Fruit fly (Drosophila melanogaster) whole organism, wandering third instar larva: Measurements from ENCODE around the gene Hr96.

Experiments used
- Abd-B ChIP-seq: fragments of >200 bp; optimal IDR thresholded peaks from 2 replicates; lab custom pipeline; 2017; ENCODE audit warnings: missing biosample characterization, missing genetic modification characterization
- CG32264 ChIP-seq: fragments of 200-800 bp; sonication (Bioruptor generic); optimal IDR thresholded peaks from 2 replicates; lab custom pipeline; 2016; ENCODE audit warnings: missing biosample characterization, missing genetic modification characterization
- CG9705 ChIP-seq: fragments of 200-800 bp; sonication (Bioruptor generic); optimal IDR thresholded peaks from 2 replicates; lab custom pipeline; 2018; ENCODE audit warnings: missing biosample characterization, mild to moderate bottlenecking, missing genetic modification characterization
- Dfd ChIP-seq: fragments of >200 bp; optimal IDR thresholded peaks from 2 replicates; lab custom pipeline; 2017; ENCODE audit warnings: missing biosample characterization, missing genetic modification characterization
- Dif ChIP-seq: fragments of 200-275, 200-300 bp; sonication (Bioruptor generic); optimal IDR thresholded peaks from 2 replicates; lab custom pipeline; 2018; ENCODE audit warnings: missing biosample characterization, missing genetic modification characterization; ENCODE audit not compliant: partially characterized antibody
- GATAd ChIP-seq: sonication (Bioruptor generic); optimal IDR thresholded peaks from 2 replicates; lab custom pipeline; 2016; ENCODE audit warnings: missing biosample characterization, missing genetic modification characterization
- HLH106 ChIP-seq: fragments of 200-800 bp; optimal IDR thresholded peaks from 3 replicates; lab custom pipeline; 2019; ENCODE audit warnings: missing biosample characterization, mild to moderate bottlenecking, missing genetic modification characterization, moderate library complexity
- Hnf4 ChIP-seq: fragments of 200-800 bp; sonication (Bioruptor generic); optimal IDR thresholded peaks from 2 replicates; lab custom pipeline; 2016; ENCODE audit warnings: missing biosample characterization, mild to moderate bottlenecking, missing genetic modification characterization
- Jra ChIP-seq: sonication (Bioruptor generic); optimal IDR thresholded peaks from 2 replicates; lab custom pipeline; 2016; ENCODE audit warnings: missing biosample characterization, missing genetic modification characterization
- N ChIP-seq: fragments of >200 bp; optimal IDR thresholded peaks from 2 replicates; lab custom pipeline; 2018; ENCODE audit warnings: missing biosample characterization, missing external identifiers, missing genetic modification characterization
- OdsH ChIP-seq: fragments of 200-800 bp; sonication (Bioruptor generic); optimal IDR thresholded peaks from 2 replicates; lab custom pipeline; 2016; ENCODE audit warnings: missing biosample characterization, mild to moderate bottlenecking, missing genetic modification characterization
- Rel ChIP-seq, 2 experiments: fragments of 200-800 bp; sonication (Bioruptor generic) in 1 of 2; optimal IDR thresholded peaks; 2 replicates in 1 of 2; 3 replicates in 1 of 2; lab custom pipeline; 2016 to 2019; ENCODE audit warnings: mild to moderate bottlenecking in 2 of 2, missing biosample characterization in 2 of 2, missing genetic modification characterization in 2 of 2, moderate library complexity in 1 of 2
- Sp1 ChIP-seq: fragments of 200-800 bp; sonication (Bioruptor generic); optimal IDR thresholded peaks from 3 replicates; lab custom pipeline; 2019; ENCODE audit warnings: missing biosample characterization, mild to moderate bottlenecking, missing genetic modification characterization, moderate library complexity
- br ChIP-seq: fragments of 200-800 bp; sonication (Bioruptor generic); optimal IDR thresholded peaks from 2 replicates; lab custom pipeline; 2016; ENCODE audit warnings: missing biosample characterization, missing genetic modification characterization
- brk ChIP-seq: fragments of 200-800 bp; sonication (Bioruptor generic); optimal IDR thresholded peaks from 2 replicates; lab custom pipeline; 2016; ENCODE audit warnings: missing biosample characterization, mild to moderate bottlenecking, missing genetic modification characterization
- ey ChIP-seq: fragments of 200-800 bp; sonication (Bioruptor generic); optimal IDR thresholded peaks from 2 replicates; lab custom pipeline; 2016; ENCODE audit warnings: missing biosample characterization, missing genetic modification characterization
- foxo ChIP-seq, 2 experiments: fragments of 200-800 bp; sonication (Bioruptor generic); optimal IDR thresholded peaks; 2 replicates in 1 of 2; 3 replicates in 1 of 2; lab custom pipeline; 2016 to 2017; ENCODE audit warnings: missing biosample characterization in 2 of 2, missing genetic modification characterization in 2 of 2
- h ChIP-seq: fragments of 200-800 bp; sonication (Bioruptor generic); optimal IDR thresholded peaks from 3 replicates; lab custom pipeline; 2016; ENCODE audit warnings: missing biosample characterization, mild to moderate bottlenecking, missing genetic modification characterization
- lola ChIP-seq: fragments of >200 bp; optimal IDR thresholded peaks from 2 replicates; lab custom pipeline; 2017; ENCODE audit warnings: missing biosample characterization, missing genetic modification characterization
- pan ChIP-seq: fragments of >200 bp; optimal IDR thresholded peaks from 2 replicates; lab custom pipeline; 2017
- psq ChIP-seq: fragments of 200-800 bp; sonication (Bioruptor generic); optimal IDR thresholded peaks from 3 replicates; lab custom pipeline; 2017; ENCODE audit warnings: missing biosample characterization, mild to moderate bottlenecking, missing genetic modification characterization, moderate library complexity
- rgr ChIP-seq: fragments of 200-800 bp; sonication (Bioruptor generic); optimal IDR thresholded peaks from 3 replicates; lab custom pipeline; 2016; ENCODE audit warnings: missing biosample characterization, mild to moderate bottlenecking, missing genetic modification characterization
- sage ChIP-seq: fragments of 200-800 bp; sonication (Bioruptor generic); optimal IDR thresholded peaks from 2 replicates; lab custom pipeline; 2016; ENCODE audit warnings: missing biosample characterization, mild to moderate bottlenecking, missing genetic modification characterization
- tai ChIP-seq: sonication (Bioruptor generic); optimal IDR thresholded peaks from 2 replicates; lab custom pipeline; 2016; ENCODE audit warnings: missing biosample characterization, missing genetic modification characterization
- usp ChIP-seq: fragments of >200 bp; optimal IDR thresholded peaks from 2 replicates; lab custom pipeline; 2017; ENCODE audit warnings: missing biosample characterization, missing genetic modification characterization
- woc ChIP-seq: sonication (Bioruptor generic); optimal IDR thresholded peaks from 2 replicates; lab custom pipeline; 2016; ENCODE audit warnings: missing biosample characterization, mild to moderate bottlenecking, missing genetic modification characterization

Gene Hr96

DNA sequence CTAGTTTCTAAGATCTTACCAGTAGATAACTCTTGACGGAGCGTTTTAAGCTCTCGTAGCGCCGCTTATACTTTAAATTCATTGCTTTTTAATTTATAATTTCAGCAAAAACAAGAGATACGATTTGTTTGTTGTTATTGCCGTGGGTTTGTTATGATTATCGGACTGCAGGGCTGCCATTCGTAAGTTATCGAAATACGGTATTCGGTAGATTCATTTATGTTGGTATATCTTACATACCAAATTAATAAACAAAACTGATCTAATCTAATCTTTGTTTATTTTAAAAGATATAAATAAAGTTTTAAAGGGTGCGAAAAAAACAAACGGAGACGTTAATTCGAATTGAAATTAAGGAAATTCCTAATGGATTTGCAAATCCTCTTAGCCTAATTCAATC lies 31.0 kb downstream of the Hr96 start, which contains the start of the genes CG31111 and stac:
Gene CG31111, minus strand, starts transcription at position 162 of the 400 bp plus-strand sequence.
Gene stac, plus strand, starts transcription at position 271 of the 400 bp plus-strand sequence.
- TF ChIP-seq CG9705 (no peak), sage (GFP tag; lab: Kevin White, UChicago) (peak; percentile 52), Rel (GFP tag; optimal IDR thresholded peaks at IDR 0.05; lab: Kevin White, UChicago) (no peak), Rel (tag; optimal IDR thresholded peaks at IDR 0.05; lab: Kevin White, UChicago) (peak; percentile 22)

dm6 chr3R:25056488-25057157 lies 31.6 kb downstream of the Hr96 start:
- TF ChIP-seq foxo (GFP tag; optimal IDR thresholded peaks at IDR 0.05; lab: Kevin White, UChicago) (no peak), Rel (GFP tag; optimal IDR thresholded peaks at IDR 0.05; lab: Kevin White, UChicago) (no peak), Rel (tag; optimal IDR thresholded peaks at IDR 0.05; lab: Kevin White, UChicago) (peak; percentile 72), GATAd (GFP tag; lab: Kevin White, UChicago) (no peak), N (GFP tag; lab: Kevin White, UChicago) (no peak)

DNA sequence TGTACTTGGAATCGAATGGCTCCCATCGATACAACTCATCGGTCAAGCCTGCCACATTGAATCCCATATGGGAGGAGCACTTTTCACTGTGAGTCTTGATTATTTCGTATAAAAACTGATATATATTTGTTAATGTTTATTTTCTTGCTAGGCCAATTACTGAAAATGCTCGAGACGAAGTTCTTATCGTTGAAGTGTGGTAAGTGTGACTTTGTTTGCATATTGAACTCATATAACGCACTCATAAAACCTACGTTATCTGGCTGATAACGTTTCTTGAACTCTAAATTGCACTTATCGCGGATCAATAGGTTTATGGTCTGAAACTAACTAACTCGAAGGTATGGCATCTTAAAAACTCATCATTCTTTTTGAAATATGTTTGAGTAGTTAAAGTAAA lies 35.4 kb downstream of the Hr96 start:
- TF ChIP-seq pan (lab: Kevin White, UChicago): no peak
- TF ChIP-seq Abd-B (GFP tag; lab: Kevin White, UChicago): no peak
- TF ChIP-seq Dfd (GFP tag; lab: Kevin White, UChicago): no peak
- TF ChIP-seq CG32264 (GFP tag; lab: Kevin White, UChicago): no peak
- TF ChIP-seq ey (GFP tag; lab: Kevin White, UChicago): no peak
- no peak for TF ChIP-seq OdsH (GFP tag; lab: Kevin White, UChicago)
- no peak for TF ChIP-seq usp (GFP tag; lab: Kevin White, UChicago)
- no peak for TF ChIP-seq sage (GFP tag; lab: Kevin White, UChicago)
- no peak for TF ChIP-seq Sp1
- TF ChIP-seq GATAd (GFP tag; lab: Kevin White, UChicago): no peak
- no peak for TF ChIP-seq HLH106 (tag; lab: Kevin White, UChicago)
- TF ChIP-seq psq (GFP tag; lab: Kevin White, UChicago): no peak
- no peak for TF ChIP-seq Rel (GFP tag; optimal IDR thresholded peaks at IDR 0.05; lab: Kevin White, UChicago)
- TF ChIP-seq Rel (tag; optimal IDR thresholded peaks at IDR 0.05; lab: Kevin White, UChicago): no peak

DNA sequence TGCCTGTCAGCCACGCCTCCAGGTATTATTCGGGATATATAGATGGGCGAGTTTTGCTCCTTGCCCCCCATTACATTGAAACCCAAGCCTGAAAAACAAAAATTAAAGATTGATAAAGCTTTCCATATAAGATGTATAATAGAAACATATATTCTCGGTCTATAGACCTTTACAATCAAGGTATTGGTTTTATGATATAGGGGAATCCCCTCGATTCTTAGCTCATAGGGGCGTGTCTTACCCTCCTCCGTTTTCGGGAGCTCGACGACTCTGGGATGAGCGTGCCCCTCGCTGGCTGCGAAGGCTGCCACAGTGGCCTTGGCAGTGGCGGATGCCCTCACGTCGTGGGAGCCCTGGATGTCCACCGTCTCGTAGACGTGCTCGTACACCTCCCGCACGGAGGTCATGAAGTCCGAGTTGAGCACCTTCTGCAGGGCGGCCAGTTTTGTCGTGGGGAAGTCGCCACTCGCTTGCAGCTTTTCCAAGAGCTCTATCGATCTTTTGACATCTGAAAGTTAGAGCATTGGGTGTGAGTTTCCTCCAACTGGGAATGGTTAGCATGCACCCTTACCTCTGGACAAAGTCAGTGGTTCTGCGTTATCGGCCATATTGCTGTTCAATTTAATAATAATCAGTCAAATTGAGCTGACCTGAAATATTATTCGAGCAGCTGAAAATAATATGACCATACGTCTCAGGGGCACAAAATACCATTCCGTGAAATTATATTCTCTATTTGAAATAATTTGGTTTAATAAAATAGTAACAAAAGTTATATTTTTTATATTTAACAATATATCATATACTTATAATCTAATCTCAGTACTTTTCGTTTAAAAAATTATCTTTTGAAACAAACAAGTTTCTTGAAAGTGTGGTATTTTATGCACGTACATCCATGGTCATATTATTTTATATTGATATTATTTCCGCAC lies 40.1 kb downstream of the Hr96 start, which contains the start of the genes veli and PQBP1:
Gene veli, minus strand, starts transcription at position 685 of the 935 bp plus-strand sequence.
Gene PQBP1, plus strand, starts transcription at position 885 of the 935 bp plus-strand sequence.
- TF ChIP-seq brk (GFP tag; lab: Kevin White, UChicago) (no peak), br (GFP tag; lab: Kevin White, UChicago) (no peak), lola (no peak), Dif (no peak), Sp1 (no peak), woc (GFP tag; lab: Kevin White, UChicago) (no peak), Rel (GFP tag; optimal IDR thresholded peaks at IDR 0.05; lab: Kevin White, UChicago) (no peak), Rel (tag; optimal IDR thresholded peaks at IDR 0.05; lab: Kevin White, UChicago) (peak; percentile 95)
- TF ChIP-seq, all 38 proteins: peak for 1

DNA sequence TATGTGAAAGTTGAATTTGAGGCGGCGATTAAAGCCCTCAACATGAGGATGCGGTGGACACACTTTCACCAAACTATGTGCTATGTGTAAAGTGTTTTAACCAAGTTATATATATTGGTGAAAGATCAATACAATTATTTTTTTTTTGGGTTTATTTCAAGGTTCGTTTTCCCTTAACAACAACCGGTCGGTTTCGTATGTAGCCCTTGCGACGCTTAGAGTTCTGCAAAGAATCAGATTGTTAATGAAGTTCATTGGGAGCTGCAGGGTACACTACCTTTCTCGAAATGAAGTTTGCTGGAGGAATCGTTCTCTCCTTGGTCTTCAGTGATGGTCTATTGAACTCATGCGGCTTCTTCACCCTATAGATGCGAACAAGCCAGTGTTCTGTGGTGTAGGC lies 41.8 kb downstream of the Hr96 start:
- no peak for TF ChIP-seq HLH106 (tag; lab: Kevin White, UChicago)
- TF ChIP-seq N (GFP tag; lab: Kevin White, UChicago): no peak
- no peak for TF ChIP-seq sage (GFP tag; lab: Kevin White, UChicago)
- no peak for TF ChIP-seq Dif
- TF ChIP-seq Hnf4 (GFP tag; lab: Kevin White, UChicago): no peak
- no peak for TF ChIP-seq h
- no peak for TF ChIP-seq Rel (GFP tag; optimal IDR thresholded peaks at IDR 0.05; lab: Kevin White, UChicago)
- no peak for TF ChIP-seq Rel (tag; optimal IDR thresholded peaks at IDR 0.05; lab: Kevin White, UChicago)
- no peak for TF ChIP-seq tai (GFP tag; lab: Kevin White, UChicago)
- no peak for TF ChIP-seq Jra (GFP tag; lab: Kevin White, UChicago)
- TF ChIP-seq brk (GFP tag; lab: Kevin White, UChicago): no peak
- TF ChIP-seq rgr (GFP tag; lab: Kevin White, UChicago): no peak
- no peak for TF ChIP-seq br (GFP tag; lab: Kevin White, UChicago)
- TF ChIP-seq, all 38 proteins: peak for 0
